Fruit fly (Drosophila melanogaster) whole organism, embryonic: ENCODE measurements around the gene wdb.

ENCODE experiments used
- ATbp ChIP-seq: fragments of 200-800 bp; sonication (Bioruptor generic); optimal IDR thresholded peaks from 2 replicates; lab custom pipeline; 2017; ENCODE audit warnings: missing biosample characterization, mild to moderate bottlenecking, missing genetic modification characterization, missing genetic modification reagents
- Adf1 ChIP-seq: fragments of 200-800 bp; sonication (Bioruptor generic); IDR thresholded peaks from 2 replicates; pipeline ENCODE4 v1.3.6; 2022; ENCODE audit warnings: missing biosample characterization, missing genetic modification characterization
- BEAF-32 ChIP-seq: fragments of 200-800 bp; sonication (Bioruptor generic); optimal IDR thresholded peaks from 3 replicates; lab custom pipeline; 2017; ENCODE audit warnings: missing biosample characterization, missing genetic modification characterization, mild to moderate bottlenecking, moderate library complexity, missing genetic modification reagents
- Blimp-1 ChIP-seq: fragments of 200-800 bp; sonication (Bioruptor generic); optimal IDR thresholded peaks from 3 replicates; lab custom pipeline; 2018; ENCODE audit warnings: missing biosample characterization, missing genetic modification characterization, mild to moderate bottlenecking, moderate library complexity, missing genetic modification reagents
- CG10321 ChIP-seq: fragments of 200-800 bp; sonication (Bioruptor generic); IDR thresholded peaks from 2 replicates; pipeline ENCODE4 v1.3.6; 2022; ENCODE audit warnings: missing biosample characterization, missing genetic modification characterization
- CG1603 ChIP-seq: fragments of 200-800 bp; sonication (Bioruptor generic); optimal IDR thresholded peaks from 2 replicates; lab custom pipeline; 2019; ENCODE audit warnings: missing biosample characterization, mild to moderate bottlenecking, missing genetic modification characterization, moderate library complexity
- CG18599 ChIP-seq: fragments of 200-800 bp; sonication (Bioruptor generic); optimal IDR thresholded peaks from 3 replicates; lab custom pipeline; 2017; ENCODE audit warnings: missing biosample characterization, missing genetic modification characterization, mild to moderate bottlenecking, moderate library complexity, missing genetic modification reagents
- CG2120 ChIP-seq: fragments of 200-800 bp; sonication (Bioruptor generic); optimal IDR thresholded peaks from 3 replicates; lab custom pipeline; 2016; ENCODE audit warnings: missing biosample characterization, missing genetic modification characterization
- CG2129 ChIP-seq: fragments of 200-800 bp; sonication (Bioruptor generic); IDR thresholded peaks from 2 replicates; pipeline ENCODE4 v1.3.6; 2022; ENCODE audit warnings: missing biosample characterization, missing genetic modification characterization; ENCODE audit not compliant: partially characterized antibody
- CG4360 ChIP-seq: fragments of 200-800 bp; sonication (Bioruptor generic); IDR thresholded peaks from 2 replicates; pipeline ENCODE4 v1.3.6; 2022; ENCODE audit warnings: missing biosample characterization, missing genetic modification characterization
- CG4707 ChIP-seq: fragments of 200-800 bp; sonication (Bioruptor generic); optimal IDR thresholded peaks from 2 replicates; lab custom pipeline; 2018; ENCODE audit warnings: missing biosample characterization, mild to moderate bottlenecking, missing genetic modification characterization, moderate library complexity
- CG4820 ChIP-seq: fragments of 200-800 bp; sonication (Bioruptor generic); optimal IDR thresholded peaks from 3 replicates; lab custom pipeline; 2016; ENCODE audit warnings: missing biosample characterization, missing genetic modification characterization
- CG6254 ChIP-seq: fragments of 200-800 bp; sonication (Bioruptor generic); optimal IDR thresholded peaks from 3 replicates; lab custom pipeline; 2017; ENCODE audit warnings: mild to moderate bottlenecking, missing biosample characterization, missing genetic modification reagents, missing genetic modification characterization
- CG6854 ChIP-seq: fragments of 200-800 bp; sonication (Bioruptor generic); optimal IDR thresholded peaks from 3 replicates; lab custom pipeline; 2017; ENCODE audit warnings: missing biosample characterization, mild to moderate bottlenecking, missing genetic modification characterization
- CG7357 ChIP-seq: fragments of 200-800 bp; sonication (Bioruptor generic); IDR thresholded peaks from 3 replicates; pipeline ENCODE4 v1.3.6; 2022; ENCODE audit warnings: missing biosample characterization, missing genetic modification characterization
- CHES-1-like ChIP-seq: fragments of 200-800 bp; sonication (Bioruptor generic); optimal IDR thresholded peaks from 2 replicates; lab custom pipeline; 2016; ENCODE audit warnings: missing biosample characterization, missing genetic modification characterization
- CoRest ChIP-seq: fragments of 200-800 bp; sonication (Bioruptor generic); optimal IDR thresholded peaks from 3 replicates; lab custom pipeline; 2018; ENCODE audit warnings: missing biosample characterization, mild to moderate bottlenecking, missing genetic modification characterization, moderate library complexity
- Dbx ChIP-seq: fragments of 200-800 bp; sonication (Bioruptor generic); IDR thresholded peaks from 3 replicates; pipeline ENCODE4 v1.3.6; 2022; ENCODE audit warnings: missing biosample characterization, missing genetic modification characterization
- Dp ChIP-seq: fragments of 200-800 bp; sonication (Bioruptor generic); optimal IDR thresholded peaks from 2 replicates; lab custom pipeline; 2018; ENCODE audit warnings: missing biosample characterization, mild to moderate bottlenecking, missing genetic modification characterization, moderate library complexity
- HLH3B ChIP-seq: fragments of 200-800 bp; sonication (Bioruptor generic); IDR thresholded peaks from 2 replicates; pipeline ENCODE4 v1.3.6; 2022; ENCODE audit warnings: missing biosample characterization, missing genetic modification characterization
- Mad ChIP-seq: fragments of 200-800 bp; sonication (Bioruptor generic); optimal IDR thresholded peaks from 2 replicates; lab custom pipeline; 2016; ENCODE audit warnings: missing biosample characterization, missing genetic modification characterization
- Mrtf ChIP-seq: fragments of 200-800 bp; sonication (Bioruptor generic); IDR thresholded peaks from 3 replicates; pipeline ENCODE4 v1.3.6; 2022; ENCODE audit warnings: missing biosample characterization, missing genetic modification characterization
- Neu2 ChIP-seq: fragments of 200-800 bp; sonication (Bioruptor generic); optimal IDR thresholded peaks from 3 replicates; lab custom pipeline; 2016; ENCODE audit warnings: missing biosample characterization, missing genetic modification characterization, borderline replicate concordance
- Nf-YC ChIP-seq: fragments of 200-800 bp; optimal IDR thresholded peaks from 3 replicates; lab custom pipeline; 2019; ENCODE audit warnings: missing biosample characterization, mild to moderate bottlenecking, missing genetic modification characterization, moderate library complexity
- ap ChIP-seq: fragments of 200-800 bp; sonication (Bioruptor generic); IDR thresholded peaks from 2 replicates; pipeline ENCODE4 v1.3.6; 2022; ENCODE audit warnings: missing biosample characterization, missing genetic modification characterization
- bbx ChIP-seq: fragments of 200-800 bp; sonication (Bioruptor generic); IDR thresholded peaks from 2 replicates; pipeline ENCODE4 v1.3.6; 2022; ENCODE audit warnings: missing biosample characterization, missing genetic modification characterization; ENCODE audit not compliant: partially characterized antibody
- cato ChIP-seq: fragments of 200-800 bp; sonication (Bioruptor generic); optimal IDR thresholded peaks from 2 replicates; lab custom pipeline; 2016; ENCODE audit warnings: missing biosample characterization, missing genetic modification characterization, borderline replicate concordance
- chif ChIP-seq, 2 experiments: fragments of 200-800 bp; sonication (Bioruptor generic); optimal IDR thresholded peaks; 3 replicates each; lab custom pipeline; 2016; ENCODE audit warnings: missing biosample characterization in 2 of 2, missing genetic modification characterization in 2 of 2
- chinmo ChIP-seq: fragments of 200-800 bp; sonication (Bioruptor generic); IDR thresholded peaks from 4 replicates; pipeline ENCODE4 v1.3.6; 2022; ENCODE audit warnings: missing biosample characterization, missing genetic modification characterization; ENCODE audit not compliant: partially characterized antibody
- corto ChIP-seq: fragments of 200-800 bp; sonication (Bioruptor generic); optimal IDR thresholded peaks from 2 replicates; lab custom pipeline; 2016; ENCODE audit warnings: missing biosample characterization, mild to moderate bottlenecking, missing genetic modification characterization, moderate library complexity
- dpn ChIP-seq, 2 experiments: fragments of 200-800 bp; sonication (Bioruptor generic); optimal IDR thresholded peaks; 3 replicates each; lab custom pipeline; 2016; ENCODE audit warnings: missing biosample characterization in 2 of 2, missing genetic modification characterization in 2 of 2
- fd96Cb ChIP-seq: fragments of 200-800 bp; sonication (Bioruptor generic); optimal IDR thresholded peaks from 2 replicates; lab custom pipeline; 2018; ENCODE audit warnings: missing biosample characterization, mild to moderate bottlenecking, missing genetic modification characterization, moderate library complexity
- gce ChIP-seq: fragments of 200-800 bp; sonication (Bioruptor generic); IDR thresholded peaks from 3 replicates; pipeline ENCODE4 v1.3.6; 2022; ENCODE audit warnings: missing biosample characterization, missing genetic modification characterization
- jing ChIP-seq: fragments of 200-800 bp; sonication (Bioruptor generic); optimal IDR thresholded peaks from 2 replicates; lab custom pipeline; 2018; ENCODE audit warnings: missing biosample characterization, mild to moderate bottlenecking, missing genetic modification characterization
- kah ChIP-seq: fragments of 200-800 bp; sonication (Bioruptor generic); optimal IDR thresholded peaks from 2 replicates; lab custom pipeline; 2018; ENCODE audit warnings: missing biosample characterization, mild to moderate bottlenecking, missing genetic modification characterization
- lbe ChIP-seq: fragments of 200-800 bp; sonication (Bioruptor generic); optimal IDR thresholded peaks from 2 replicates; lab custom pipeline; 2016; ENCODE audit warnings: missing biosample characterization, mild to moderate bottlenecking, missing genetic modification characterization
- mirr ChIP-seq: fragments of 200-800 bp; sonication (Bioruptor generic); optimal IDR thresholded peaks from 3 replicates; lab custom pipeline; 2018; ENCODE audit warnings: missing biosample characterization, mild to moderate bottlenecking, missing genetic modification characterization
- nau ChIP-seq: fragments of 200-800 bp; sonication (Bioruptor generic); optimal IDR thresholded peaks from 3 replicates; lab custom pipeline; 2017; ENCODE audit warnings: missing biosample characterization, mild to moderate bottlenecking, missing genetic modification characterization, missing genetic modification reagents
- org-1 ChIP-seq: fragments of 200-800 bp; sonication (Bioruptor generic); optimal IDR thresholded peaks from 2 replicates; lab custom pipeline; 2017; ENCODE audit warnings: missing biosample characterization, missing genetic modification characterization
- phol ChIP-seq: fragments of 200-800 bp; sonication (Bioruptor generic); optimal IDR thresholded peaks from 3 replicates; lab custom pipeline; 2018; ENCODE audit warnings: missing biosample characterization, mild to moderate bottlenecking, missing genetic modification characterization, moderate library complexity
- ranshi ChIP-seq: fragments of 200-800 bp; sonication (Bioruptor generic); IDR thresholded peaks from 2 replicates; pipeline ENCODE4 v1.3.6; 2022; ENCODE audit warnings: missing biosample characterization, missing genetic modification characterization
- repo ChIP-seq: fragments of 200-800 bp; sonication (Bioruptor generic); optimal IDR thresholded peaks from 2 replicates; lab custom pipeline; 2016; ENCODE audit warnings: missing biosample characterization, missing genetic modification characterization
- so ChIP-seq: fragments of 200-800 bp; sonication (Bioruptor generic); IDR thresholded peaks from 3 replicates; pipeline ENCODE4 v1.3.6; 2022; ENCODE audit warnings: missing biosample characterization, missing genetic modification characterization
- sug ChIP-seq: fragments of 200-800 bp; optimal IDR thresholded peaks from 2 replicates; lab custom pipeline; 2019; ENCODE audit warnings: missing biosample characterization, mild to moderate bottlenecking, missing genetic modification characterization, moderate library complexity
- tap ChIP-seq: fragments of 200-800 bp; optimal IDR thresholded peaks from 3 replicates; lab custom pipeline; 2019; ENCODE audit warnings: missing biosample characterization, mild to moderate bottlenecking, missing genetic modification characterization, moderate library complexity
- tgo ChIP-seq: fragments of 200-800 bp; sonication (Bioruptor generic); IDR thresholded peaks from 3 replicates; pipeline ENCODE4 v1.3.6; 2022; ENCODE audit warnings: missing biosample characterization, missing genetic modification characterization
- trem ChIP-seq: fragments of 200-800 bp; optimal IDR thresholded peaks from 3 replicates; lab custom pipeline; 2019; ENCODE audit warnings: missing biosample characterization, mild to moderate bottlenecking, missing genetic modification characterization, moderate library complexity
- ttk ChIP-seq: fragments of 200-800 bp; sonication (Bioruptor generic); IDR thresholded peaks from 2 replicates; pipeline ENCODE4 v2.1.2; 2022; ENCODE audit warnings: missing biosample characterization, missing genetic modification characterization
- wek ChIP-seq: fragments of 200-800 bp; sonication (Bioruptor generic); optimal IDR thresholded peaks from 3 replicates; lab custom pipeline; 2018; ENCODE audit warnings: missing biosample characterization, mild to moderate bottlenecking, missing genetic modification characterization, moderate library complexity
- zfh1 ChIP-seq: fragments of 200-800 bp; sonication (Bioruptor generic); IDR thresholded peaks from 3 replicates; pipeline ENCODE4 v1.3.6; 2022; ENCODE audit warnings: missing biosample characterization, missing genetic modification characterization

Gene wdb

dm6 chr3R:27553921-27554320 lies 28.1 kb downstream of the wdb start (continued):
- TF ChIP-seq cato (GFP tag; lab: Kevin White, UChicago) (no peak), nau (GFP tag; lab: Kevin White, UChicago) (no peak), Blimp-1 (GFP tag; lab: Kevin White, UChicago) (peak; percentile 67), phol (peak; percentile 66), CHES-1-like (GFP tag; lab: Kevin White, UChicago) (no peak), kah (GFP tag; lab: Kevin White, UChicago) (peak; percentile 18), CG2120 (GFP tag; lab: Kevin White, UChicago) (no peak), mirr (no peak), CG6854 (GFP tag; lab: Kevin White, UChicago) (no peak), chif (GFP tag; optimal IDR thresholded peaks at IDR 0.05; lab: Kevin White, UChicago) (peak; percentile 17 to 44), Dbx (GFP tag; lab: Robert Waterston, UW) (no peak), CG10321 (GFP tag; lab: Robert Waterston, UW) (no peak), chinmo (GFP tag; lab: Robert Waterston, UW) (no peak), CG4820 (peak; percentile 8), CG1603 (tag; lab: Kevin White, UChicago) (no peak), BEAF-32 (GFP tag; lab: Kevin White, UChicago) (no peak), jing (peak; percentile 18), trem (tag; lab: Kevin White, UChicago) (peak; percentile 16), Nf-YC (tag; lab: Kevin White, UChicago) (no peak), CoRest (tag; lab: Kevin White, UChicago) (peak; percentile 38), CG7357 (GFP tag; lab: Robert Waterston, UW) (peak; percentile 37; the same call in 1 of the 3 replicates), lbe (GFP tag; lab: Kevin White, UChicago) (peak; percentile 60), ap (GFP tag; lab: Robert Waterston, UW) (peak; percentile 50), org-1 (GFP tag; lab: Kevin White, UChicago) (peak; percentile 8), wek (GFP tag; lab: Kevin White, UChicago) (no peak), Dp (GFP tag; lab: Kevin White, UChicago) (no peak), CG6254 (GFP tag; lab: Kevin White, UChicago) (no peak), CG18599 (peak; percentile 52), CG2129 (GFP tag; lab: Robert Waterston, UW) (no peak), Mad (GFP tag; lab: Kevin White, UChicago) (no peak), tap (tag; lab: Kevin White, UChicago) (peak; percentile 39), repo (GFP tag; lab: Kevin White, UChicago) (no peak), CG4707 (GFP tag; lab: Kevin White, UChicago) (no peak), fd96Cb (tag; lab: Kevin White, UChicago) (peak; percentile 48), tgo (peak; percentile 57), ttk (GFP tag; lab: Robert Waterston, UW) (peak; percentile 74), Mrtf (GFP tag; lab: Robert Waterston, UW) (no peak), zfh1 (GFP tag; lab: Robert Waterston, UW) (peak; percentile 68; the same call in 2 of the 3 replicates), Adf1 (no peak), CG4360 (GFP tag; lab: Robert Waterston, UW) (no peak), dpn (GFP tag; optimal IDR thresholded peaks at IDR 0.05; lab: Kevin White, UChicago) (peak in 1 of 2 experiments; percentile 13), so (GFP tag; lab: Robert Waterston, UW) (peak; percentile 63; the same call in 1 of the 3 replicates), Neu2 (no peak), corto (GFP tag; lab: Kevin White, UChicago) (peak; percentile 3), bbx (GFP tag; lab: Robert Waterston, UW) (no peak), ranshi (GFP tag; lab: Robert Waterston, UW) (peak; percentile 36; the same call in 1 of the 2 replicates), ATbp (GFP tag; lab: Kevin White, UChicago) (peak; percentile 59), gce (0 out of 3 replicates have a peak, but pooled peaks have one; percentile 48), HLH3B (GFP tag; lab: Robert Waterston, UW) (peak; percentile 59), sug (no peak)
